Worm (Caenorhabditis elegans) whole organism, L4 larva: Measurements from ENCODE around the gene Y82E9BL.3.

Source experiments
- F10B5.3 ChIP-seq: sonication (generic microtip); optimal IDR thresholded peaks from 2 replicates; lab custom pipeline; 2016; ENCODE audit warnings: mild to moderate bottlenecking, missing genetic modification characterization, missing compliant biosample characterization
- F44E2.7 ChIP-seq: fragments of 200-800 bp; sonication (Bioruptor generic); IDR thresholded peaks from 2 replicates; pipeline ENCODE4 v2.1.2; 2022; ENCODE audit warnings: missing genetic modification characterization, missing compliant biosample characterization
- T26A8.4 ChIP-seq: fragments of 200-800 bp; sonication (Bioruptor generic); IDR thresholded peaks from 2 replicates; pipeline ENCODE4 v1.3.6; 2022; ENCODE audit warnings: missing genetic modification characterization, missing compliant biosample characterization
- aha-1 ChIP-seq: fragments of 150-350 bp; peaks from one replicate; lab custom pipeline; 2014; ENCODE audit warnings: missing biosample characterization, missing genetic modification characterization
- ceh-82 ChIP-seq: sonication (generic microtip); optimal IDR thresholded peaks from 2 replicates; lab custom pipeline; 2017; ENCODE audit warnings: missing biosample characterization, missing genetic modification characterization
- daf-12 ChIP-seq: fragments of 150-350 bp; optimal IDR thresholded peaks from 2 replicates; lab custom pipeline; 2014; ENCODE audit warnings: missing biosample characterization, missing genetic modification reagents, missing genetic modification characterization
- daf-16 ChIP-seq, 3 experiments: sonication (generic microtip); optimal IDR thresholded peaks; 2 replicates each; lab custom pipeline; 2016 to 2017; ENCODE audit warnings: missing genetic modification characterization in 3 of 3, missing genetic modification reagents in 3 of 3, mild to moderate bottlenecking in 2 of 3, missing compliant biosample characterization in 2 of 3, missing biosample characterization in 1 of 3, moderate library complexity in 1 of 3
- dmd-6 ChIP-seq: fragments of 200-800 bp; sonication (Bioruptor generic); IDR thresholded peaks from 2 replicates; pipeline ENCODE4 v1.3.6; 2022; ENCODE audit warnings: missing genetic modification reagents, missing genetic modification characterization, missing compliant biosample characterization
- duxl-1 ChIP-seq: sonication (generic microtip); optimal IDR thresholded peaks from 2 replicates; lab custom pipeline; 2016; ENCODE audit warnings: mild to moderate bottlenecking, missing genetic modification characterization, moderate library complexity, missing compliant biosample characterization; ENCODE audit not compliant: poor library complexity
- dve-1 ChIP-seq: sonication (generic microtip); optimal IDR thresholded peaks from 2 replicates; lab custom pipeline; 2017; ENCODE audit warnings: antibody characterized with exemption, mild to moderate bottlenecking, missing genetic modification characterization, missing compliant biosample characterization; ENCODE audit not compliant: insufficient read depth
- egl-43 ChIP-seq: fragments of 200-800 bp; sonication (Bioruptor generic); IDR thresholded peaks from 2 replicates; pipeline ENCODE4 v1.3.6; 2022; ENCODE audit warnings: missing genetic modification reagents, missing genetic modification characterization, missing compliant biosample characterization
- hif-1 ChIP-seq, 2 experiments: sonication (generic microtip); optimal IDR thresholded peaks; 2 replicates each; lab custom pipeline; 2016 to 2017; ENCODE audit warnings: missing compliant biosample characterization in 2 of 2, missing genetic modification characterization in 2 of 2, missing genetic modification reagents in 2 of 2, missing genotype in 2 of 2, mild to moderate bottlenecking in 1 of 2
- hlh-11 ChIP-seq: fragments of 200-800 bp; sonication (Bioruptor generic); optimal IDR thresholded peaks from 2 replicates; lab custom pipeline; 2018; ENCODE audit warnings: mild to moderate bottlenecking, missing genetic modification characterization, missing compliant biosample characterization
- hlh-30 ChIP-seq: sonication (generic microtip); optimal IDR thresholded peaks from 2 replicates; lab custom pipeline; 2017; ENCODE audit warnings: antibody characterized with exemption, mild to moderate bottlenecking, missing genetic modification characterization, missing compliant biosample characterization; ENCODE audit not compliant: insufficient read depth
- lin-13 ChIP-seq: fragments of 150-350 bp; optimal IDR thresholded peaks from 2 replicates; lab custom pipeline; 2014; ENCODE audit warnings: missing biosample characterization, missing genetic modification reagents, missing genetic modification characterization
- lin-15B ChIP-seq: fragments of 150-350 bp; sonication (generic microtip); optimal IDR thresholded peaks from 3 replicates; lab custom pipeline; 2014; ENCODE audit warnings: missing biosample characterization, missing genetic modification characterization
- lsy-2 ChIP-seq, 2 experiments: fragments of 150-350 bp in 1 of 2; sonication (generic microtip) in 1 of 2; optimal IDR thresholded peaks; 2 replicates each; lab custom pipeline; 2014 to 2017; ENCODE audit warnings: missing biosample characterization in 2 of 2, missing genetic modification characterization in 2 of 2
- mxl-2 ChIP-seq: fragments of 200-800 bp; sonication (Bioruptor generic); conservative IDR thresholded peaks from 2 replicates; pipeline ENCODE4 v1.3.6; 2022; ENCODE audit warnings: missing genetic modification reagents, missing genetic modification characterization, missing compliant biosample characterization
- nhr-28 ChIP-seq: fragments of 150-350 bp; optimal IDR thresholded peaks from 2 replicates; lab custom pipeline; 2014; ENCODE audit warnings: missing biosample characterization, missing genetic modification characterization
- nhr-77 ChIP-seq: fragments of 150-350 bp; optimal IDR thresholded peaks from 2 replicates; lab custom pipeline; 2014; ENCODE audit warnings: missing biosample characterization, missing genetic modification characterization
- pqm-1 ChIP-seq: sonication (generic microtip); optimal IDR thresholded peaks from 2 replicates; lab custom pipeline; 2017; ENCODE audit warnings: missing biosample characterization, missing genetic modification characterization
- saeg-2 ChIP-seq: fragments of 200-800 bp; sonication (Bioruptor generic); IDR thresholded peaks from 2 replicates; pipeline ENCODE4 v1.3.6; 2022; ENCODE audit warnings: missing genetic modification reagents, missing genetic modification characterization, missing compliant biosample characterization
- snpc-1.2 ChIP-seq: fragments of 200-800 bp; sonication (Bioruptor generic); IDR thresholded peaks from 2 replicates; pipeline ENCODE4 v1.3.6; 2022; ENCODE audit warnings: missing genetic modification reagents, missing genetic modification characterization, missing compliant biosample characterization
- tra-1 ChIP-seq: fragments of 200-800 bp; sonication (Bioruptor generic); IDR thresholded peaks from 2 replicates; pipeline ENCODE4 v1.3.6; 2022; ENCODE audit warnings: missing genetic modification reagents, missing genetic modification characterization, missing compliant biosample characterization
- unc-62 ChIP-seq, 3 experiments: fragments of 150-350 bp in 1 of 3; sonication (generic microtip); optimal IDR thresholded peaks in 2 of 3; peaks in 1 of 3; 1 replicate in 1 of 3; 2 replicates in 2 of 3; lab custom pipeline; 2014 to 2017; ENCODE audit warnings: missing biosample characterization in 3 of 3, missing genetic modification characterization in 3 of 3, missing genetic modification reagents in 3 of 3, missing genotype in 1 of 3
- zfp-3 ChIP-seq: fragments of 200-800 bp; sonication (Bioruptor generic); conservative IDR thresholded peaks from 2 replicates; pipeline ENCODE4 v1.3.6; 2022; ENCODE audit warnings: missing genetic modification reagents, missing genetic modification characterization, missing compliant biosample characterization
- zip-11 ChIP-seq: fragments of 200-800 bp; sonication (Bioruptor generic); IDR thresholded peaks from 2 replicates; pipeline ENCODE4 v1.3.6; 2022; ENCODE audit warnings: missing genetic modification characterization, missing compliant biosample characterization

The Y82E9BL.3 gene

ce11 chrIII:1388274-1389058, 37.8 kb upstream of the Y82E9BL.3 start, which contains the start of gene pals-20:
pals-20 (minus strand) TSS chrIII:1388324.
- TF ChIP-seq dmd-6 (GFP tag; lab: Robert Waterston, UW) (peak; percentile 34; the same call in 1 of the 2 replicates), F44E2.7 (GFP tag; lab: Robert Waterston, UW) (no peak), mxl-2 (no peak), hlh-30 (tag; lab: Kevin White, UChicago) (peak; percentile 26), pqm-1 (tag; lab: Kevin White, UChicago) (peak; percentile 1), T26A8.4 (GFP tag; lab: Robert Waterston, UW) (no peak), hlh-11 (tag; lab: Kevin White, UChicago) (peak; percentile 55), lin-15B (tag; lab: Kevin White, UChicago) (no peak), unc-62 (GFP tag; optimal IDR thresholded peaks at IDR 0.05 in 1 of 2; lab: Kevin White, UChicago) (peak in 1 of 2 experiments; percentile 82), unc-62 (tag; optimal IDR thresholded peaks at IDR 0.05; lab: Kevin White, UChicago) (no peak), zfp-3 (GFP tag; lab: Robert Waterston, UW) (no peak), dve-1 (tag; lab: Kevin White, UChicago) (peak; percentile 70), snpc-1.2 (GFP tag; lab: Robert Waterston, UW) (no peak), lin-13 (no peak), daf-16 (GFP tag; optimal IDR thresholded peaks at IDR 0.05; lab: Kevin White, UChicago) (no peak), daf-16 (tag; optimal IDR thresholded peaks at IDR 0.05; lab: Kevin White, UChicago) (peak; percentile 59), nhr-28 (tag; lab: Kevin White, UChicago) (peak; percentile 23)

ce11 chrIII:1384694-1385093, 34.0 kb upstream of the Y82E9BL.3 start:
- no peak for TF ChIP-seq egl-43 (GFP tag; lab: Robert Waterston, UW)
- TF ChIP-seq dmd-6 (GFP tag; lab: Robert Waterston, UW) = peak; percentile 53
- peak; percentile 50 for TF ChIP-seq nhr-28 (tag; lab: Kevin White, UChicago)
- TF ChIP-seq daf-16 (GFP tag; optimal IDR thresholded peaks at IDR 0.05; lab: Kevin White, UChicago) = no peak
- peak; percentile 39 for TF ChIP-seq daf-16 (tag; optimal IDR thresholded peaks at IDR 0.05; lab: Kevin White, UChicago)
- TF ChIP-seq F10B5.3 (tag; lab: Kevin White, UChicago) = no peak
- no peak for TF ChIP-seq lsy-2 (tag; optimal IDR thresholded peaks at IDR 0.05; lab: Kevin White, UChicago)
- TF ChIP-seq tra-1 (GFP tag; lab: Robert Waterston, UW) = no peak
- TF ChIP-seq zip-11 (GFP tag; lab: Robert Waterston, UW) = no peak
- no peak for TF ChIP-seq daf-12
- TF ChIP-seq ceh-82 (tag; lab: Kevin White, UChicago) = no peak
- peak; percentile 22 for TF ChIP-seq hlh-11 (tag; lab: Kevin White, UChicago)
- peak; percentile 54 for TF ChIP-seq pqm-1 (tag; lab: Kevin White, UChicago)

ce11 chrIII:1384092-1384491, 33.4 kb upstream of the Y82E9BL.3 start, which contains the start of the genes fbxa-138 and Y82E9BR.5:
fbxa-138 (minus strand) TSS chrIII:1384252.
Y82E9BR.5 (plus strand) TSS chrIII:1384370.
- TF ChIP-seq nhr-28 (tag; lab: Kevin White, UChicago) = peak; percentile 94
- TF ChIP-seq pqm-1 (tag; lab: Kevin White, UChicago) = peak; percentile 88
- TF ChIP-seq hlh-11 (tag; lab: Kevin White, UChicago) = peak; percentile 49
- TF ChIP-seq hif-1 (tag; optimal IDR thresholded peaks at IDR 0.05; lab: Kevin White, UChicago) = no peak
- no peak for TF ChIP-seq daf-16 (GFP tag; optimal IDR thresholded peaks at IDR 0.05; lab: Kevin White, UChicago)
- TF ChIP-seq daf-16 (tag; optimal IDR thresholded peaks at IDR 0.05; lab: Kevin White, UChicago) = peak; percentile 43
- TF ChIP-seq nhr-77 = peak; percentile 32
- TF ChIP-seq dmd-6 (GFP tag; lab: Robert Waterston, UW) = peak; percentile 80
- TF ChIP-seq saeg-2 (GFP tag; lab: Robert Waterston, UW) = no peak
- TF ChIP-seq, all 104 proteins: peak for 6

- no peak for TF ChIP-seq duxl-1 (tag; lab: Kevin White, UChicago)
- peak; percentile 90 for TF ChIP-seq aha-1
These were observed 32.8 kb upstream of the Y82E9BL.3 start for ce11 chrIII:1383483-1383882.
